Fruit fly (Drosophila melanogaster) whole organism, embryonic: ENCODE measurements around the gene Atu.

ENCODE experiments used
- Bteb2 ChIP-seq: fragments of 200-800 bp; sonication (Bioruptor generic); optimal IDR thresholded peaks from 2 replicates; lab custom pipeline; 2016; ENCODE audit warnings: missing biosample characterization, missing genetic modification characterization
- CG13894 ChIP-seq: fragments of 200-800 bp; sonication (Bioruptor generic); optimal IDR thresholded peaks from 3 replicates; lab custom pipeline; 2018; ENCODE audit warnings: missing biosample characterization, mild to moderate bottlenecking, missing genetic modification characterization, moderate library complexity
- CG4424 ChIP-seq: fragments of 200-800 bp; sonication (Bioruptor generic); optimal IDR thresholded peaks from 3 replicates; lab custom pipeline; 2016; ENCODE audit warnings: missing biosample characterization, missing genetic modification characterization
- CG9932 ChIP-seq: fragments of 200-800 bp; sonication (Bioruptor generic); IDR thresholded peaks from 2 replicates; pipeline ENCODE4 v1.3.6; 2022; ENCODE audit warnings: missing biosample characterization, missing genetic modification characterization
- Lhr ChIP-seq: fragments of 200-800 bp; sonication (Bioruptor generic); optimal IDR thresholded peaks from 3 replicates; lab custom pipeline; 2017; ENCODE audit warnings: mild to moderate bottlenecking, missing biosample characterization, missing genetic modification reagents, missing genetic modification characterization
- Lpt ChIP-seq: fragments of >200 bp; optimal IDR thresholded peaks from 2 replicates; lab custom pipeline; 2018; ENCODE audit warnings: missing biosample characterization, missing genetic modification characterization
- Mes4 ChIP-seq: fragments of 200-800 bp; sonication (Bioruptor generic); optimal IDR thresholded peaks from 2 replicates; lab custom pipeline; 2016; ENCODE audit warnings: missing biosample characterization, missing genetic modification characterization
- bigmax ChIP-seq: fragments of 200-800 bp; sonication (Bioruptor generic); optimal IDR thresholded peaks from 2 replicates; lab custom pipeline; 2018; ENCODE audit warnings: missing biosample characterization, mild to moderate bottlenecking, missing genetic modification characterization
- br ChIP-seq: fragments of >200 bp; optimal IDR thresholded peaks from 2 replicates; lab custom pipeline; 2017

- TF ChIP-seq CG9932: no peak
- no peak for TF ChIP-seq br (lab: Kevin White, UChicago)
- no peak for TF ChIP-seq CG4424 (GFP tag; lab: Kevin White, UChicago)
- TF ChIP-seq Mes4 (GFP tag; lab: Kevin White, UChicago): no peak
- no peak for TF ChIP-seq Lhr (GFP tag; lab: Kevin White, UChicago)
- no peak for TF ChIP-seq Lpt (GFP tag; lab: Kevin White, UChicago)
- TF ChIP-seq CG13894 (tag; lab: Kevin White, UChicago): no peak
- TF ChIP-seq bigmax (GFP tag; lab: Kevin White, UChicago): no peak
- no peak for TF ChIP-seq Bteb2 (GFP tag; lab: Kevin White, UChicago)
These were observed 39.3 kb upstream of the Atu start for dm6 chr3R:5573883-5574282.
